Fruit fly (Drosophila melanogaster): ENCODE results near the gene AlaRS-m.

DNA sequence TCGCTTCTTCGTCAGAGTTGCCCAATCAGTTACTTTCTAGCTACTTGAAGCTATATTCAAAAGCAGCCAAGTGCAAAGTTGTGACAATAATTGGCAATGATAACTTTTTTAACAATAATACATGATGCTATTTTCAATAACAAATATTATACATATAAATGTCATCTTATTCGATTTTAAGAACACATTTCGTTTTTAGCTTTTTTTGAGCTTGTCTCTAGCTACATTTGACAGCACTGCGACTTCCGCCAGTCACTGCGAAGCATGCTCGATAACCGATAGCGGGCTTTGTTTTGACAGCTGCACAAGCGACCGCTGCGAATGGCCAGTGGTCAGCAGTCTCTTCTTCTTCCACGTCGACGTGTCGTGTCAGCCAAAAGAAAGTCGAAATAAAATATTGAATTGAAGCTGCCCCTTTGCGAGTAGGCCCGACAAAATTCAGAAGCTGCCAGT lies 6.5 kb downstream of the AlaRS-m start, which contains the start of the genes Gen and Srp54k:
- no peak for TF ChIP-seq CG8478 (optimal IDR thresholded peaks at IDR 0.05)
- no peak for TF ChIP-seq psq (optimal IDR thresholded peaks at IDR 0.05)
- TF ChIP-seq usp (GFP tag; optimal IDR thresholded peaks at IDR 0.05) = no peak
